Worm (Caenorhabditis elegans): ENCODE results near the gene srx-128.

The srx-128 gene

ce11 chrV:13818824-13819408, 18.4 kb upstream of the srx-128 start, which contains the start of gene sel-10 (continued):
- TF ChIP-seq snpc-4 (GFP tag; optimal IDR thresholded peaks at IDR 0.05) (peak; percentile 65), snpc-4 (tag; optimal IDR thresholded peaks at IDR 0.05) (peak in 2 of 4 experiments; percentile 33 to 65), ceh-100 (GFP tag; IDR thresholded peaks at IDR 0.05) (no peak), ceh-58 (GFP tag; IDR thresholded peaks at IDR 0.05) (no peak), snpc-1.3 (tag; optimal IDR thresholded peaks at IDR 0.05; ENCODE audit: insufficient read depth) (no peak), attf-5 (GFP tag; optimal IDR thresholded peaks at IDR 0.05) (peak; percentile 35), madf-3 (GFP tag; IDR thresholded peaks at IDR 0.05) (no peak), ekl-4 (GFP tag; IDR thresholded peaks at IDR 0.05) (no peak), B0019.2 (GFP tag; conservative IDR thresholded peaks at IDR 0.05) (no peak), Y79H2A.3 (GFP tag; conservative IDR thresholded peaks at IDR 0.05) (no peak), F33H1.4 (GFP tag; IDR thresholded peaks at IDR 0.05) (no peak; the same call in 1 of the 2 replicates), ztf-6 (GFP tag; IDR thresholded peaks at IDR 0.05) (no peak), gei-17 (GFP tag; optimal IDR thresholded peaks at IDR 0.05) (no peak), ztf-28 (GFP tag; IDR thresholded peaks at IDR 0.05) (no peak), lin-54 (GFP tag; optimal IDR thresholded peaks at IDR 0.05) (no peak), ceh-27 (GFP tag; optimal IDR thresholded peaks at IDR 0.05) (no peak), dpl-1 (GFP tag; optimal IDR thresholded peaks at IDR 0.05) (peak; percentile 7), K12H6.12 (tag; optimal IDR thresholded peaks at IDR 0.05) (peak; percentile 31), madf-10 (tag; optimal IDR thresholded peaks at IDR 0.05) (no peak), ztf-18 (tag; optimal IDR thresholded peaks at IDR 0.05) (peak; percentile 95), lag-1 (GFP tag; IDR thresholded peaks at IDR 0.05) (no peak), K11D2.4 (GFP tag; IDR thresholded peaks at IDR 0.05) (0 out of 2 replicates have a peak, but pooled peaks have one; percentile 42), mes-4 (tag; optimal IDR thresholded peaks at IDR 0.05) (no peak), hlh-12 (tag; optimal IDR thresholded peaks at IDR 0.05) (no peak), lin-26 (GFP tag; IDR thresholded peaks at IDR 0.05) (no peak), madf-6 (GFP tag; IDR thresholded peaks at IDR 0.05) (peak; percentile 71; the same call in 1 of the 2 replicates), egl-18 (GFP tag; IDR thresholded peaks at IDR 0.05) (no peak), snpc-3.4 (tag; optimal IDR thresholded peaks at IDR 0.05) (peak; percentile 18), lsl-1 (GFP tag; optimal IDR thresholded peaks at IDR 0.05) (peak; percentile 43), lin-35 (GFP tag; optimal IDR thresholded peaks at IDR 0.05) (peak in 1 of 3 experiments; percentile 79), nhr-120 (GFP tag; IDR thresholded peaks at IDR 0.05) (no peak), mcd-1 (GFP tag; IDR thresholded peaks at IDR 0.05) (peak; percentile 77), bed-2 (GFP tag; IDR thresholded peaks at IDR 0.05) (no peak), attf-3 (GFP tag; conservative IDR thresholded peaks at IDR 0.05) (0 out of 2 replicates have a peak, but pooled peaks have one; percentile 20)

- TF ChIP-seq snpc-3.4 (tag; optimal IDR thresholded peaks at IDR 0.05): no peak
- no peak for TF ChIP-seq lsl-1 (GFP tag; optimal IDR thresholded peaks at IDR 0.05)
- no peak for TF ChIP-seq sea-2 (GFP tag; IDR thresholded peaks at IDR 0.05)
- no peak for TF ChIP-seq somi-1 (GFP tag; optimal IDR thresholded peaks at IDR 0.05)
- TF ChIP-seq mcd-1 (GFP tag; IDR thresholded peaks at IDR 0.05): no peak
- no peak for TF ChIP-seq hmg-20 (GFP tag; IDR thresholded peaks at IDR 0.05)
- no peak for TF ChIP-seq madf-8 (GFP tag; conservative IDR thresholded peaks at IDR 0.05)
- TF ChIP-seq aptf-2 (GFP tag; conservative IDR thresholded peaks at IDR 0.05): no peak
- no peak for TF ChIP-seq atf-7 (tag; optimal IDR thresholded peaks at IDR 0.05)
- TF ChIP-seq nfya-2 (GFP tag; IDR thresholded peaks at IDR 0.05): no peak
- no peak for TF ChIP-seq egl-44 (GFP tag; IDR thresholded peaks at IDR 0.05)
These were observed 14.5 kb upstream of the srx-128 start, which contains the start of gene hpo-31 for ce11 chrV:13822752-13823151. TSS of gene hpo-31 (plus strand) at chrV:13823052.

Measured in whole organism, young adult.